Fruit fly (Drosophila melanogaster) whole organism, embryonic: Measurements from ENCODE around the gene fau.

Source experiments
- Atf3 ChIP-seq: fragments of 200-800 bp; sonication (Bioruptor generic); optimal IDR thresholded peaks from 3 replicates; lab custom pipeline; 2016; ENCODE audit warnings: missing biosample characterization, missing genetic modification characterization
- Bdp1 ChIP-seq: fragments of 200-800 bp; sonication (Bioruptor generic); optimal IDR thresholded peaks from 3 replicates; lab custom pipeline; 2016; ENCODE audit warnings: missing biosample characterization, missing genetic modification characterization
- CG11093 ChIP-seq: fragments of 200-800 bp; sonication (Bioruptor generic); IDR thresholded peaks from 3 replicates; pipeline ENCODE4 v1.3.6; 2022; ENCODE audit warnings: missing biosample characterization, missing genetic modification characterization
- CG11695 ChIP-seq: fragments of 200-800 bp; sonication (Bioruptor generic); IDR thresholded peaks from 3 replicates; pipeline ENCODE4 v1.3.6; 2022; ENCODE audit warnings: missing biosample characterization, missing genetic modification characterization
- CG12219 ChIP-seq: fragments of 200-800 bp; sonication (Bioruptor generic); optimal IDR thresholded peaks from 3 replicates; lab custom pipeline; 2018; ENCODE audit warnings: missing biosample characterization, mild to moderate bottlenecking, missing genetic modification characterization
- CG1233 ChIP-seq: fragments of 200-800 bp; sonication (Bioruptor generic); optimal IDR thresholded peaks from 4 replicates; lab custom pipeline; 2018; ENCODE audit warnings: missing biosample characterization, mild to moderate bottlenecking, missing genetic modification characterization
- CG13287 ChIP-seq: fragments of 200-800 bp; sonication (Bioruptor generic); IDR thresholded peaks from 2 replicates; pipeline ENCODE4 v1.3.6; 2022; ENCODE audit warnings: missing biosample characterization, missing genetic modification characterization; ENCODE audit not compliant: partially characterized antibody
- CG13424 ChIP-seq: fragments of 200-800 bp; sonication (Bioruptor generic); optimal IDR thresholded peaks from 2 replicates; lab custom pipeline; 2019; ENCODE audit warnings: missing biosample characterization, mild to moderate bottlenecking, missing genetic modification characterization, moderate library complexity
- CG13624 ChIP-seq: fragments of 200-800 bp; sonication (Bioruptor generic); optimal IDR thresholded peaks from 2 replicates; lab custom pipeline; 2016; ENCODE audit warnings: missing biosample characterization, missing genetic modification characterization
- CG14710 ChIP-seq: fragments of 200-800 bp; sonication (Bioruptor generic); optimal IDR thresholded peaks from 3 replicates; lab custom pipeline; 2019; ENCODE audit warnings: missing biosample characterization, mild to moderate bottlenecking, missing genetic modification characterization, moderate library complexity
- CG16863 ChIP-seq: fragments of 200-800 bp; sonication (Bioruptor generic); optimal IDR thresholded peaks from 3 replicates; lab custom pipeline; 2016; ENCODE audit warnings: missing biosample characterization, missing genetic modification characterization
- CG17328 ChIP-seq: fragments of 200-800 bp; sonication (Bioruptor generic); IDR thresholded peaks from 2 replicates; pipeline ENCODE4 v1.3.6; 2022; ENCODE audit warnings: missing biosample characterization, missing genetic modification characterization
- CG17912 ChIP-seq: fragments of 200-800 bp; sonication (Bioruptor generic); optimal IDR thresholded peaks from 2 replicates; lab custom pipeline; 2018; ENCODE audit warnings: missing biosample characterization, mild to moderate bottlenecking, missing genetic modification characterization
- CG18764 ChIP-seq: fragments of 200-800 bp; sonication (Bioruptor generic); optimal IDR thresholded peaks from 3 replicates; lab custom pipeline; 2016; ENCODE audit warnings: missing biosample characterization, missing genetic modification characterization
- CG2712 ChIP-seq: fragments of 200-800 bp; optimal IDR thresholded peaks from 3 replicates; lab custom pipeline; 2019; ENCODE audit warnings: missing biosample characterization, mild to moderate bottlenecking, missing genetic modification characterization, moderate library complexity
- CG32767 ChIP-seq: fragments of 200-800 bp; sonication (Bioruptor generic); IDR thresholded peaks from 2 replicates; pipeline ENCODE4 v1.3.6; 2022; ENCODE audit warnings: missing biosample characterization, missing genetic modification characterization
- CG34376 ChIP-seq: fragments of 200-800 bp; sonication (Bioruptor generic); optimal IDR thresholded peaks from 2 replicates; lab custom pipeline; 2018; ENCODE audit warnings: missing biosample characterization, mild to moderate bottlenecking, missing genetic modification characterization
- CG5953 ChIP-seq: fragments of 200-800 bp; sonication (Bioruptor generic); IDR thresholded peaks from 2 replicates; pipeline ENCODE4 v1.3.6; 2022; ENCODE audit warnings: missing biosample characterization, missing genetic modification characterization
- CG6791 ChIP-seq: fragments of 200-800 bp; sonication (Bioruptor generic); IDR thresholded peaks from 3 replicates; pipeline ENCODE4 v1.3.6; 2022; ENCODE audit warnings: missing biosample characterization, missing genetic modification characterization; ENCODE audit not compliant: partially characterized antibody
- CG8359 ChIP-seq: fragments of 200-800 bp; sonication (Bioruptor generic); optimal IDR thresholded peaks from 2 replicates; lab custom pipeline; 2017; ENCODE audit warnings: missing biosample characterization, mild to moderate bottlenecking, missing genetic modification characterization, borderline replicate concordance
- D19A ChIP-seq: fragments of 200-800 bp; optimal IDR thresholded peaks from 3 replicates; lab custom pipeline; 2019; ENCODE audit warnings: missing biosample characterization, mild to moderate bottlenecking, missing genetic modification characterization, moderate library complexity
- E2f2 ChIP-seq: fragments of 200-800 bp; sonication (Bioruptor generic); IDR thresholded peaks from 2 replicates; pipeline ENCODE4 v1.3.6; 2022; ENCODE audit warnings: missing biosample characterization, missing genetic modification characterization
- Jarid2 ChIP-seq: fragments of 200-800 bp; sonication (Bioruptor generic); optimal IDR thresholded peaks from 3 replicates; lab custom pipeline; 2017; ENCODE audit warnings: mild to moderate bottlenecking, missing biosample characterization, missing genetic modification reagents, missing genetic modification characterization
- Lim3 ChIP-seq: fragments of 200-800 bp; sonication (Bioruptor generic); IDR thresholded peaks from 2 replicates; pipeline ENCODE4 v1.3.6; 2022; ENCODE audit warnings: missing biosample characterization, missing genetic modification characterization
- MTF-1 ChIP-seq: fragments of 200-800 bp; sonication (Bioruptor generic); optimal IDR thresholded peaks from 2 replicates; lab custom pipeline; 2018; ENCODE audit warnings: missing biosample characterization, mild to moderate bottlenecking, missing genetic modification characterization, borderline replicate concordance
- Meics ChIP-seq: fragments of 200-800 bp; sonication (Bioruptor generic); optimal IDR thresholded peaks from 2 replicates; lab custom pipeline; 2017; ENCODE audit warnings: missing biosample characterization, mild to moderate bottlenecking, missing genetic modification characterization
- NFAT ChIP-seq: fragments of 200-800 bp; sonication (Bioruptor generic); IDR thresholded peaks from 2 replicates; pipeline ENCODE4 v1.3.6; 2022; ENCODE audit warnings: missing biosample characterization, missing genetic modification characterization
- Oli ChIP-seq: fragments of 200-800 bp; sonication (Bioruptor generic); optimal IDR thresholded peaks from 2 replicates; lab custom pipeline; 2018; ENCODE audit warnings: missing biosample characterization, mild to moderate bottlenecking, missing genetic modification characterization, moderate library complexity
- Sox100B ChIP-seq: fragments of 200-800 bp; sonication (Bioruptor generic); optimal IDR thresholded peaks from 3 replicates; lab custom pipeline; 2018; ENCODE audit warnings: missing biosample characterization, mild to moderate bottlenecking, missing genetic modification characterization
- Tbp ChIP-seq: fragments of >200 bp; optimal IDR thresholded peaks from 2 replicates; lab custom pipeline; 2018; ENCODE audit warnings: missing biosample characterization, missing genetic modification characterization
- ac ChIP-seq: fragments of 200-800 bp; sonication (Bioruptor generic); optimal IDR thresholded peaks from 3 replicates; lab custom pipeline; 2017; ENCODE audit warnings: missing biosample characterization, mild to moderate bottlenecking, missing genetic modification characterization
- amos ChIP-seq: fragments of 200-800 bp; sonication (Bioruptor generic); IDR thresholded peaks from 2 replicates; pipeline ENCODE4 v1.3.6; 2022; ENCODE audit warnings: missing biosample characterization, missing genetic modification characterization; ENCODE audit not compliant: partially characterized antibody
- ash1 ChIP-seq: fragments of 200-800 bp; sonication (Bioruptor generic); optimal IDR thresholded peaks from 2 replicates; lab custom pipeline; 2018; ENCODE audit warnings: missing biosample characterization, mild to moderate bottlenecking, missing genetic modification characterization
- az2 ChIP-seq: fragments of 200-800 bp; sonication (Bioruptor generic); optimal IDR thresholded peaks from 3 replicates; lab custom pipeline; 2016; ENCODE audit warnings: missing biosample characterization, missing genetic modification characterization
- bsh ChIP-seq, 2 experiments: fragments of 200-800 bp; sonication (Bioruptor generic); optimal IDR thresholded peaks; 2 replicates each; lab custom pipeline; 2017 to 2018; ENCODE audit warnings: mild to moderate bottlenecking in 2 of 2, missing biosample characterization in 2 of 2, missing genetic modification characterization in 2 of 2, moderate library complexity in 1 of 2
- chinmo ChIP-seq: fragments of 200-800 bp; sonication (Bioruptor generic); IDR thresholded peaks from 4 replicates; pipeline ENCODE4 v1.3.6; 2022; ENCODE audit warnings: missing biosample characterization, missing genetic modification characterization; ENCODE audit not compliant: partially characterized antibody
- chm ChIP-seq: fragments of 200-800 bp; sonication (Bioruptor generic); IDR thresholded peaks from 2 replicates; pipeline ENCODE4 v1.3.6; 2022; ENCODE audit warnings: missing biosample characterization, missing genetic modification characterization
- crc ChIP-seq: fragments of 200-800 bp; sonication (Bioruptor generic); optimal IDR thresholded peaks from 2 replicates; lab custom pipeline; 2016; ENCODE audit warnings: missing biosample characterization, missing genetic modification characterization
- cwo ChIP-seq: fragments of 200-800 bp; sonication (Bioruptor generic); optimal IDR thresholded peaks from 3 replicates; lab custom pipeline; 2017; ENCODE audit warnings: missing biosample characterization, missing genetic modification characterization, mild to moderate bottlenecking, moderate library complexity, missing genetic modification reagents
- ewg ChIP-seq: fragments of 200-800 bp; sonication (Bioruptor generic); optimal IDR thresholded peaks from 3 replicates; lab custom pipeline; 2017; ENCODE audit warnings: mild to moderate bottlenecking, missing biosample characterization, missing genetic modification reagents, missing genetic modification characterization
- hth ChIP-seq: fragments of >200 bp; optimal IDR thresholded peaks from 2 replicates; lab custom pipeline; 2017; ENCODE audit warnings: inconsistent platforms
- lab ChIP-seq: fragments of 200-800 bp; sonication (Bioruptor generic); optimal IDR thresholded peaks from 3 replicates; lab custom pipeline; 2017; ENCODE audit warnings: missing biosample characterization, missing genetic modification characterization, mild to moderate bottlenecking, moderate library complexity, missing genetic modification reagents
- maf-S ChIP-seq: fragments of 200-800 bp; sonication (Bioruptor generic); optimal IDR thresholded peaks from 2 replicates; lab custom pipeline; 2016; ENCODE audit warnings: missing biosample characterization, missing genetic modification characterization
- org-1 ChIP-seq: fragments of 200-800 bp; sonication (Bioruptor generic); optimal IDR thresholded peaks from 2 replicates; lab custom pipeline; 2017; ENCODE audit warnings: missing biosample characterization, missing genetic modification characterization
- pzg ChIP-seq: fragments of 200-800 bp; sonication (Bioruptor generic); optimal IDR thresholded peaks from 3 replicates; lab custom pipeline; 2018; ENCODE audit warnings: missing biosample characterization, mild to moderate bottlenecking, missing genetic modification characterization, moderate library complexity
- ranshi ChIP-seq: fragments of 200-800 bp; sonication (Bioruptor generic); IDR thresholded peaks from 2 replicates; pipeline ENCODE4 v1.3.6; 2022; ENCODE audit warnings: missing biosample characterization, missing genetic modification characterization
- rib ChIP-seq: fragments of 200-800 bp; sonication (Bioruptor generic); IDR thresholded peaks from 2 replicates; pipeline ENCODE4 v1.3.6; 2022; ENCODE audit warnings: missing biosample characterization, missing genetic modification characterization
- sim ChIP-seq: fragments of 200-800 bp; sonication (Bioruptor generic); IDR thresholded peaks from 2 replicates; pipeline ENCODE4 v1.3.6; 2022; ENCODE audit warnings: missing biosample characterization, missing genetic modification characterization
- slbo ChIP-seq: fragments of 200-800 bp; sonication (Bioruptor generic); IDR thresholded peaks from 2 replicates; pipeline ENCODE4 v1.3.6; 2022; ENCODE audit warnings: missing biosample characterization, missing genetic modification characterization
- sr ChIP-seq: fragments of 200-800 bp; sonication (Bioruptor generic); IDR thresholded peaks from 3 replicates; pipeline ENCODE4 v1.3.6; 2022; ENCODE audit warnings: missing biosample characterization, missing genetic modification characterization
- stc ChIP-seq: fragments of 200-800 bp; sonication (Bioruptor generic); IDR thresholded peaks from 2 replicates; pipeline ENCODE4 v1.3.6; 2022; ENCODE audit warnings: missing biosample characterization, missing genetic modification characterization

Gene fau

DNA sequence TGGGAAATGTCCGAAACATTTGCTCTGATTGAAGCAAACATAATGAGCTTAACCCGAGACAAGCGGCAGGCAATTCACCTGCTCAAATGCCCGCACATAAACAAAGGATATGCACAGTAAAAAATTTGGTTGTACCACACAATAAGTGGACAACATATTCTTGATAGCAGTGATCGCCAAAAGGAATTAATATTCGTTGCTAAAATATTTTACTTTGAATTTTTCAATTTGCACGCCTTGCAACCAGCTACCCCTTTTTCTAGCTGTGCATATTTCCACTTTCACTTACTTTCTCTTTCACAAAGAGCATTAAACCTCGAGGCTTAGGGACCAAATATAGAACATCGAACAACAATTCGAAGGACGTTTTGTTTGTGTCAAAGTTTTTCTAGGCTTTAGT is 29.5 kb downstream of the fau start (continued):
- TF ChIP-seq CG18764 (GFP tag; lab: Kevin White, UChicago) (no peak), CG6791 (GFP tag; lab: Robert Waterston, UW) (no peak), CG1233 (GFP tag; lab: Kevin White, UChicago) (no peak), az2 (GFP tag; lab: Kevin White, UChicago) (no peak), CG17912 (GFP tag; lab: Kevin White, UChicago) (no peak), sr (GFP tag; lab: Robert Waterston, UW) (no peak), CG13424 (tag; lab: Kevin White, UChicago) (no peak), CG2712 (tag; lab: Kevin White, UChicago) (no peak), CG34376 (no peak), Lim3 (GFP tag; lab: Robert Waterston, UW) (no peak), MTF-1 (GFP tag; lab: Kevin White, UChicago) (no peak), CG32767 (GFP tag; lab: Robert Waterston, UW) (0 out of 2 replicates have a peak, but pooled peaks have one; percentile 14), Jarid2 (GFP tag; lab: Kevin White, UChicago) (no peak), amos (GFP tag; lab: Robert Waterston, UW) (no peak), CG8359 (GFP tag; lab: Kevin White, UChicago) (no peak), CG13624 (GFP tag; lab: Kevin White, UChicago) (peak; percentile 9), ash1 (GFP tag; lab: Kevin White, UChicago) (no peak), Sox100B (GFP tag; lab: Kevin White, UChicago) (no peak), bsh (GFP tag; optimal IDR thresholded peaks at IDR 0.05; lab: Kevin White, UChicago) (no peak), pzg (GFP tag; lab: Kevin White, UChicago) (no peak), rib (GFP tag; lab: Robert Waterston, UW) (no peak), crc (no peak), D19A (tag; lab: Kevin White, UChicago) (no peak), Bdp1 (GFP tag; lab: Kevin White, UChicago) (no peak), ranshi (peak; percentile 30; the same call in 1 of the 2 replicates), NFAT (no peak), lab (peak; percentile 55), hth (lab: Kevin White, UChicago) (no peak), maf-S (no peak), CG13287 (GFP tag; lab: Robert Waterston, UW) (no peak), stc (GFP tag; lab: Robert Waterston, UW) (0 out of 2 replicates have a peak, but pooled peaks have one; percentile 13), org-1 (no peak), Meics (peak; percentile 23), CG11695 (GFP tag; lab: Robert Waterston, UW) (0 out of 3 replicates have a peak, but pooled peaks have one; percentile 32), ewg (GFP tag; lab: Kevin White, UChicago) (no peak), Atf3 (GFP tag; lab: Kevin White, UChicago) (no peak), E2f2 (GFP tag; lab: Robert Waterston, UW) (no peak), slbo (GFP tag; lab: Robert Waterston, UW) (peak; percentile 49; the same call in 1 of the 2 replicates), ac (GFP tag; lab: Kevin White, UChicago) (no peak), Tbp (no peak), Oli (tag; lab: Kevin White, UChicago) (no peak), CG14710 (tag; lab: Kevin White, UChicago) (no peak), CG12219 (GFP tag; lab: Kevin White, UChicago) (no peak), CG11093 (GFP tag; lab: Robert Waterston, UW) (no peak), CG16863 (GFP tag; lab: Kevin White, UChicago) (no peak), CG5953 (GFP tag; lab: Robert Waterston, UW) (no peak), sim (no peak), chinmo (GFP tag; lab: Robert Waterston, UW) (no peak), CG17328 (GFP tag; lab: Robert Waterston, UW) (no peak), chm (GFP tag; lab: Robert Waterston, UW) (no peak), cwo (no peak)
